Worm (Caenorhabditis elegans) whole organism, L3 larva: ENCODE measurements around the gene Y11D7A.9.

Source experiments
- ZK546.5 ChIP-seq: sonication (generic microtip); optimal IDR thresholded peaks from 2 replicates; lab custom pipeline; 2017; ENCODE audit warnings: missing biosample characterization, missing genetic modification characterization
- nhr-25 ChIP-seq: sonication (generic microtip); optimal IDR thresholded peaks from 2 replicates; lab custom pipeline; 2017; ENCODE audit warnings: missing biosample characterization, missing genetic modification characterization
- nhr-77 ChIP-seq: fragments of 150-350 bp; optimal IDR thresholded peaks from 2 replicates; lab custom pipeline; 2014; ENCODE audit warnings: missing biosample characterization, missing genetic modification characterization
- sea-2 ChIP-seq: fragments of 150-350 bp; sonication (generic microtip); optimal IDR thresholded peaks from 4 replicates; lab custom pipeline; 2014; ENCODE audit warnings: missing biosample characterization, missing genetic modification reagents, missing genetic modification characterization

- TF ChIP-seq nhr-77 (tag; lab: Kevin White, UChicago) (no peak), nhr-25 (tag; lab: Kevin White, UChicago) (no peak), sea-2 (no peak), ZK546.5 (tag; lab: Kevin White, UChicago) (no peak)
Measured at ce11 chrIV:9263812-9264320, 7.9 kb upstream of the Y11D7A.9 start, which contains the start of gene flh-1.
